Worm (Caenorhabditis elegans) whole organism, mixed stage, embryonic: ENCODE data around the gene F23F1.5.

ENCODE experiments used
- ceh-43 ChIP-seq: fragments of 200-800 bp; sonication (Bioruptor generic); optimal IDR thresholded peaks from 2 replicates; lab custom pipeline; 2018; ENCODE audit warnings: mild to moderate bottlenecking, missing genetic modification characterization, moderate library complexity, missing compliant biosample characterization
- nhr-12 ChIP-seq: fragments of 150-350 bp; optimal IDR thresholded peaks from 2 replicates; lab custom pipeline; 2014; ENCODE audit warnings: missing biosample characterization, missing genetic modification characterization
- nhr-237 ChIP-seq: fragments of 150-350 bp; optimal IDR thresholded peaks from 2 replicates; lab custom pipeline; 2014; ENCODE audit warnings: missing biosample characterization, missing genetic modification characterization
- pha-4 ChIP-seq: fragments of 150-350 bp; optimal IDR thresholded peaks from 2 replicates; lab custom pipeline; 2018; ENCODE audit warnings: missing biosample characterization, missing genetic modification reagents, missing genetic modification characterization
- snpc-4 ChIP-seq: fragments of 150-350 bp; optimal IDR thresholded peaks from 2 replicates; lab custom pipeline; 2014; ENCODE audit warnings: missing biosample characterization, missing genetic modification characterization
- unc-62 ChIP-seq: fragments of 150-350 bp; optimal IDR thresholded peaks from 2 replicates; lab custom pipeline; 2014; ENCODE audit warnings: missing biosample characterization, missing genetic modification reagents, missing genetic modification characterization

- no peak for TF ChIP-seq nhr-237
- no peak for TF ChIP-seq ceh-43 (GFP tag; lab: Kevin White, UChicago)
- no peak for TF ChIP-seq nhr-12 (tag; lab: Kevin White, UChicago)
- TF ChIP-seq pha-4 (tag; lab: Kevin White, UChicago): no peak
- TF ChIP-seq snpc-4 (tag; lab: Kevin White, UChicago): no peak
- TF ChIP-seq unc-62 (GFP tag; lab: Kevin White, UChicago): no peak
These were observed 2.5 kb upstream of the F23F1.5 start, which contains the start of gene F23F1.2 for ce11 chrII:33904-34303.
